Fruit fly (Drosophila melanogaster): Measurements from ENCODE around the gene CG8236.
A peak's percentile ranks its signal among the peaks of the same experiment; 100 is the strongest.

The CG8236 gene

DNA sequence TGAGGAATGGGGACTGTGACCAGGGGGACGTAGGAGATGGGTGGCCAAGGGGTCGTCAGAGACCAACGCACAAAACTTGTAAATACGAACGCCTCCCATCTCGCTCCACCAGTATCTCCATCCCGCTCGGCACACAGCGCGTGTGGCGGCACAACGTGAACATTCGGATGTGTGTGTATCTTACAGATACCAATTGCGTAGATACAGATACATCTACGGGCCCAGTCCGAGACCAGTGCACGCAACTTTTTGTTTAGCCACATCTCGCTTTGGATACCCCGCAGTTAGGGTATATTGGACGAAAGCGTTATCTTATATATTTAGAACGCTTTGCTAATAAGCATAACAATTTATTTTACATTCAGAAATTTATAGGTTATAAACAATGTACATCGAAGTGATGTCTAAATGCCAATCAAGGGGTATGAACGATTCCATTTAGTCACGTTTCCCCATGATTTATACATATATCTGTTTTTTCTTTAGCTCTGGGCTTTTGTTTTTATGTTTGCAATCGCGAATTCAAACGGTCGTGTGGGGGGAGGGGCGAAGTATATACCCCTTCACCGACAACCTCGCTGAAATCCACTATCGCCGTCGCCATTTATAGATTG lies 42.2 kb downstream of the CG8236 start:
- TF ChIP-seq Ets98B (GFP tag; IDR thresholded peaks at IDR 0.05) (peak; percentile 99), CG8159 (tag; optimal IDR thresholded peaks at IDR 0.05) (peak; percentile 99), rn (GFP tag; IDR thresholded peaks at IDR 0.05) (peak; percentile 98), CG34367 (tag; optimal IDR thresholded peaks at IDR 0.05) (peak; percentile 99), fd96Ca (GFP tag; IDR thresholded peaks at IDR 0.05) (peak; percentile 99), CG15710 (tag; optimal IDR thresholded peaks at IDR 0.05) (peak; percentile 99), EcR (GFP tag; optimal IDR thresholded peaks at IDR 0.05) (peak; percentile 85), D1 (tag; optimal IDR thresholded peaks at IDR 0.05) (peak; percentile 98), CG14655 (GFP tag; optimal IDR thresholded peaks at IDR 0.05) (peak; percentile 99), CG9948 (tag; optimal IDR thresholded peaks at IDR 0.05) (peak; percentile 99), CG12605 (GFP tag; IDR thresholded peaks at IDR 0.05) (peak; percentile 98), CG17806 (tag; optimal IDR thresholded peaks at IDR 0.05) (peak; percentile 99), CG10348 (GFP tag; IDR thresholded peaks at IDR 0.05) (peak; percentile 98), CG32121 (GFP tag; IDR thresholded peaks at IDR 0.05) (peak; percentile 99), CG4496 (GFP tag; IDR thresholded peaks at IDR 0.05) (peak; percentile 99), Snoo (tag; optimal IDR thresholded peaks at IDR 0.05) (peak; percentile 96), CG13204 (GFP tag; optimal IDR thresholded peaks at IDR 0.05) (peak; percentile 95), Pif1A (GFP tag; optimal IDR thresholded peaks at IDR 0.05) (peak; percentile 99), CG8301 (tag; optimal IDR thresholded peaks at IDR 0.05) (peak; percentile 99), Pif1B (GFP tag; optimal IDR thresholded peaks at IDR 0.05) (peak; percentile 99), gl (tag; optimal IDR thresholded peaks at IDR 0.05) (peak; percentile 96)

DNA sequence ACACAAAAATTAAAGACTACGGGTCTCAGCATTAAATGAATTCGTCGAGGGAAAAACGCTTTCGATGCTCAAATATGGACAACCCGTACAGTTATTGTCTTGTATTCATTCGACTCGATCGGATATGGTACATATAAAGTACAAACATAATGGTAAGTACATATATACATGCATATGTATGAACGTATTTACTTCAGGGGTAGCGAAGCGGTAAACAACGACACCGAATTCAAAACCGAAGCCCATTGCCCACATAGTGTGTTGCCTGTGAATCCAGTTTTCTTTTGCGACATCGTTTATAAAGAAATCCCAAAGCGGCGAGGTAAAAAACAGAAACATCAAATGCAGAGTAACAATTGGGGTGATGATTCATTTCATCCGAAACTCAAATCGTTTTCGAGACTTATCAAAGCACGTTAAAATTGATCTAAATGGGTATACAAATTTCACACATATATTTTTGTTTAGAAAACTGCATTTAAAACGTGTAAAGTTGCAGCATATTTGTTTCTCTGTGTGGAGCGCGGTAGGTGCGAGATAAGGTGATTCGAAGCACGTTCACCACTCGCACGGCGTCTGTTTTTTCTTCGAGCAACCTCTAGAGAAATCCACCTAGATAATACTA lies 43.3 kb downstream of the CG8236 start:
- TF ChIP-seq Ets98B (GFP tag; IDR thresholded peaks at IDR 0.05) (peak; percentile 93), Pif1B (GFP tag; optimal IDR thresholded peaks at IDR 0.05) (peak; percentile 87), CG8301 (tag; optimal IDR thresholded peaks at IDR 0.05) (peak; percentile 90), fd96Ca (GFP tag; IDR thresholded peaks at IDR 0.05) (peak; percentile 94; the same call in 2 of the 3 replicates), Pif1A (GFP tag; optimal IDR thresholded peaks at IDR 0.05) (peak; percentile 81), EcR (GFP tag; optimal IDR thresholded peaks at IDR 0.05) (peak; percentile 54), rn (GFP tag; IDR thresholded peaks at IDR 0.05) (peak; percentile 89), Snoo (tag; optimal IDR thresholded peaks at IDR 0.05) (peak; percentile 44), CG15710 (tag; optimal IDR thresholded peaks at IDR 0.05) (peak; percentile 83), CG14655 (GFP tag; optimal IDR thresholded peaks at IDR 0.05) (peak; percentile 80), CG8159 (tag; optimal IDR thresholded peaks at IDR 0.05) (peak; percentile 83), CG4496 (GFP tag; IDR thresholded peaks at IDR 0.05) (peak; percentile 96), CG17806 (tag; optimal IDR thresholded peaks at IDR 0.05) (peak; percentile 82), D1 (tag; optimal IDR thresholded peaks at IDR 0.05) (peak; percentile 61), CG32121 (GFP tag; IDR thresholded peaks at IDR 0.05) (peak; percentile 92), gl (tag; optimal IDR thresholded peaks at IDR 0.05) (peak; percentile 57), CG9948 (tag; optimal IDR thresholded peaks at IDR 0.05) (peak; percentile 63), CG13204 (GFP tag; optimal IDR thresholded peaks at IDR 0.05) (peak; percentile 14), CG12605 (GFP tag; IDR thresholded peaks at IDR 0.05) (peak; percentile 87), CG10348 (GFP tag; IDR thresholded peaks at IDR 0.05) (0 out of 2 replicates have a peak, but pooled peaks have one; percentile 31), CG34367 (tag; optimal IDR thresholded peaks at IDR 0.05) (peak; percentile 70)

DNA sequence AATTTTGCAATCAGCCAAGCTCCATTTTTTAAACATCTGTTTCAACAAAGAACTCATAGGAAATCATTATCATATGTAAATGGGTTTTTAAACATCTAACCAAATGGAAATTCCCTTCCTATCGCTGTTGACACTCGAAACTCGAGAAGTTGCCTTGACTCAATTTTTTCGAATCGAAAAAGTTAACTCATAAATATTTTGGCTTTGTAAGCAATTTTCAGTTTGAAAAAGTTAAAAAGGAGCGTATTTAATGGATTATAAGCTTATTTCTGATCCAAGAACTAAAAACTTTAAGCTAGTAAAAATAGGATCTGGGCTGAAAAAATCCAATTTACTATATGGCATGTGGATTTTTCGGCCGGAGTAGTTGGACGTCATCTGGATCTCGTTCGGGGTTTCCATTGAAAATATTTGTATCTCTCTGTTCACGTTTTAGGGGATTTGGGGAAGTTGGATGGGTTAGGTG lies 44.0 kb downstream of the CG8236 start, which contains the start of gene CG9837:
CG9837 (minus strand) TSS at position 416 of the 466 bp plus-strand sequence.
- TF ChIP-seq CG8159 (tag; optimal IDR thresholded peaks at IDR 0.05) (no peak), CG14655 (GFP tag; optimal IDR thresholded peaks at IDR 0.05) (no peak), rn (GFP tag; IDR thresholded peaks at IDR 0.05) (no peak), CG15710 (tag; optimal IDR thresholded peaks at IDR 0.05) (no peak)

DNA sequence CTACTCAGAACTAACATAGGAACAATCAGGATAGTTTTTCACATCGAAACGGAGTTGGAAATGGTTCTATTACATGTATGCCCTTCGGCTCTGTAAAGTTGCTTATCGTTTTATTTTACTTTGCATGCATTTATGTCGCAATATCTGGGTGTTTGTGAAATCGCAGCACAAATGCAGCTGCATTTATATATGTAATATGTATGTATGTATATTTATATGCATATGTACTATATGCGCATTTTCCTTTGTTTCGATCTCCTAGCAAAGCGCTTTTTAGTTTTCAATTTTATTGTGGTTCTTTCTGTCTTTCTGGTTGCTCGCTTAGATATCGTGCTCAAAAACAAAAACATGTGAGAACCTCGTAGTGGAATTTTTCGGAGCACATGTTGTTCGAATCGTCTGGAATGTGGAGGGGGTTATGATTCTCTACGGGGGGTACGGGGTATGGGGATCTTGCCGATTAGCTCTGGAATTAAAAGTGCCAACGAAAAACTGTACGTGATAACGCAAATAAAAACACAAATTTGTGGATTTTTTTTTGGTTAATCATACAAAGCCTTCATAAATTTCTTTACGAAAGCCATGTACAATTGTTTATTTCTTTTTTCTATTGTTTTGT lies 44.9 kb downstream of the CG8236 start:
- TF ChIP-seq CG32121 (GFP tag; IDR thresholded peaks at IDR 0.05) (no peak), CG12605 (GFP tag; IDR thresholded peaks at IDR 0.05) (no peak)

DNA sequence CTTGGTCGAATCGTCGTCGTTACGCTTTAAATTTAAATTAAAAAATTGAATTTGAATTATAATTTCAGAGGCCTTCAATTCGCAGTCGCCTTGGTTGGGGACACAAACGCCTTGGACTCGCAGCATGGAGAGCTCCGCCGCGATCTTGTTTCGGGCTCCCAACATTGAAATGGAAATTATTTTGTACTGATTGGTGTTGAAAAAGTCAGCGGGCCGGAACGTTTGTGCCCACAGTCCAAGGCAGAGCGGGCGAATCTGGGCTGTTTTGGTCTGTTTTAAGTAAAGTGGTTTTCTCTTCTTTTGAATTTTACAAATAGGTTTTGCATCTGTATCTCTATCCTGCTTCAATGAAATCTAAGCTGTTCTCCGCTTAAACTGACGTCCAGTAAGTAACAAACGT lies 45.9 kb downstream of the CG8236 start:
- TF ChIP-seq Ets98B (GFP tag; IDR thresholded peaks at IDR 0.05) (no peak), D1 (tag; optimal IDR thresholded peaks at IDR 0.05) (no peak)

DNA sequence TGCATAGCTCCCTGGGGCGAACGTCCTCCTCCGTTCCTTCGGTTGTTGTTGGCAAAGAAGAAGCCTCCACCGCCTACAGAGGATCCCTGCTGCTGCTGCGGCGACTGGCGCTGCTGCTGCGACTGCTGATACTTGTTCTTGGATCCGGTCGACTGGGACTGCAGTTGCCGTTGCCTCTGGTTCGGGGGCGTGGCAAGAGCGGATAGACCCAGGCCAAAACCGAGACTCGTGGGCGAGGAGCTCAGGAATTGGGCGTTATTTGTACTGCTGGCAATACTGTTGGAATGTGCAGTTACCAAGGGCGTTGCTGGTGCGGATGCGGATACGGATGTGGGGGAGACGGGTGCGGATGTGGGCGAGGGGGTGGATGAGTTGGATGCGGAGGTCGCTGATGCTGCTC lies 49.0 kb downstream of the CG8236 start:
- TF ChIP-seq CG14655 (GFP tag; optimal IDR thresholded peaks at IDR 0.05) (no peak), CG9948 (tag; optimal IDR thresholded peaks at IDR 0.05) (no peak), CG15710 (tag; optimal IDR thresholded peaks at IDR 0.05) (no peak), Ets98B (GFP tag; IDR thresholded peaks at IDR 0.05) (no peak), CG13204 (GFP tag; optimal IDR thresholded peaks at IDR 0.05) (no peak), D1 (tag; optimal IDR thresholded peaks at IDR 0.05) (no peak), CG8159 (tag; optimal IDR thresholded peaks at IDR 0.05) (no peak), CG34367 (tag; optimal IDR thresholded peaks at IDR 0.05) (no peak), rn (GFP tag; IDR thresholded peaks at IDR 0.05) (no peak), CG32121 (GFP tag; IDR thresholded peaks at IDR 0.05) (no peak), Snoo (tag; optimal IDR thresholded peaks at IDR 0.05) (no peak), CG10348 (GFP tag; IDR thresholded peaks at IDR 0.05) (no peak), Pif1B (GFP tag; optimal IDR thresholded peaks at IDR 0.05) (no peak), gl (tag; optimal IDR thresholded peaks at IDR 0.05) (no peak), CG12605 (GFP tag; IDR thresholded peaks at IDR 0.05) (no peak), Pif1A (GFP tag; optimal IDR thresholded peaks at IDR 0.05) (no peak), CG4496 (GFP tag; IDR thresholded peaks at IDR 0.05) (no peak), CG8301 (tag; optimal IDR thresholded peaks at IDR 0.05) (no peak), fd96Ca (GFP tag; IDR thresholded peaks at IDR 0.05) (no peak), CG17806 (tag; optimal IDR thresholded peaks at IDR 0.05) (no peak)
